Worm (Caenorhabditis elegans) whole organism, L2 larva: ENCODE data around the gene fem-1.

Experiments
- C34F6.9 ChIP-seq: fragments of 150-350 bp; optimal IDR thresholded peaks from 2 replicates; lab custom pipeline; 2014; ENCODE audit warnings: missing biosample characterization, missing genetic modification characterization
- F13H6.1 ChIP-seq: sonication (generic microtip); optimal IDR thresholded peaks from 2 replicates; lab custom pipeline; 2016; ENCODE audit warnings: missing genetic modification characterization, missing compliant biosample characterization
- R02D3.7 ChIP-seq: fragments of 150-350 bp; optimal IDR thresholded peaks from 2 replicates; lab custom pipeline; 2014; ENCODE audit warnings: missing biosample characterization, missing genetic modification characterization
- Y55F3AM.14 ChIP-seq: fragments of 200-800 bp; sonication (Bioruptor generic); optimal IDR thresholded peaks from 2 replicates; lab custom pipeline; 2018; ENCODE audit warnings: mild to moderate bottlenecking, missing genetic modification characterization, missing compliant biosample characterization
- ZK546.5 ChIP-seq: sonication (generic microtip); optimal IDR thresholded peaks from 2 replicates; lab custom pipeline; 2017; ENCODE audit warnings: missing biosample characterization, missing genetic modification characterization
- alr-1 ChIP-seq: fragments of 150-350 bp; optimal IDR thresholded peaks from 2 replicates; lab custom pipeline; 2014; ENCODE audit warnings: missing biosample characterization, missing genetic modification characterization
- ama-1 ChIP-seq: fragments of 150-350 bp; optimal IDR thresholded peaks from 2 replicates; lab custom pipeline; 2018; ENCODE audit warnings: inconsistent platforms
- blmp-1 ChIP-seq: sonication (generic microtip); optimal IDR thresholded peaks from 2 replicates; lab custom pipeline; 2017; ENCODE audit warnings: missing genetic modification characterization, mild to moderate bottlenecking, missing compliant biosample characterization, antibody characterized with exemption, moderate library complexity; ENCODE audit not compliant: insufficient read depth
- ceh-16 ChIP-seq: fragments of 150-350 bp; optimal IDR thresholded peaks from 2 replicates; lab custom pipeline; 2014; ENCODE audit warnings: missing biosample characterization, missing genetic modification characterization
- ceh-82 ChIP-seq: fragments of 150-350 bp; optimal IDR thresholded peaks from 2 replicates; lab custom pipeline; 2014; ENCODE audit warnings: missing biosample characterization, missing genetic modification characterization
- crh-2 ChIP-seq: sonication (generic microtip); optimal IDR thresholded peaks from 2 replicates; lab custom pipeline; 2017; ENCODE audit warnings: missing biosample characterization, missing genetic modification characterization
- dmd-4 ChIP-seq: sonication (generic microtip); optimal IDR thresholded peaks from 2 replicates; lab custom pipeline; 2017; ENCODE audit warnings: missing biosample characterization, missing genetic modification characterization
- egl-27 ChIP-seq: sonication (generic microtip); optimal IDR thresholded peaks from 3 replicates; lab custom pipeline; 2017; ENCODE audit warnings: missing biosample characterization, missing genetic modification reagents, missing genetic modification characterization
- elt-1 ChIP-seq: fragments of 150-350 bp; optimal IDR thresholded peaks from 2 replicates; lab custom pipeline; 2014; ENCODE audit warnings: missing biosample characterization, missing genetic modification characterization
- fos-1 ChIP-seq: fragments of 150-350 bp; optimal IDR thresholded peaks from 2 replicates; lab custom pipeline; 2014; ENCODE audit warnings: missing biosample characterization, missing genetic modification characterization
- gmeb-1 ChIP-seq: fragments of 150-350 bp; optimal IDR thresholded peaks from 2 replicates; lab custom pipeline; 2014; ENCODE audit warnings: missing biosample characterization, missing genetic modification characterization
- lin-11 ChIP-seq: fragments of 150-350 bp; sonication (generic microtip); optimal IDR thresholded peaks from 2 replicates; lab custom pipeline; 2014; ENCODE audit warnings: missing biosample characterization, missing genetic modification characterization, inconsistent platforms, mixed read lengths
- lin-39 ChIP-seq: fragments of 150-350 bp; optimal IDR thresholded peaks from 2 replicates; lab custom pipeline; 2014; ENCODE audit warnings: missing biosample characterization, missing genetic modification reagents, missing genetic modification characterization
- lsy-2 ChIP-seq, 2 experiments: fragments of 150-350 bp in 1 of 2; sonication (generic microtip) in 1 of 2; optimal IDR thresholded peaks; 2 replicates each; lab custom pipeline; 2014 to 2017; ENCODE audit warnings: missing biosample characterization in 2 of 2, missing genetic modification characterization in 2 of 2
- mab-5 ChIP-seq: fragments of 150-350 bp; optimal IDR thresholded peaks from 2 replicates; lab custom pipeline; 2014; ENCODE audit warnings: missing biosample characterization, missing genetic modification characterization
- mbf-1 ChIP-seq: sonication (generic microtip); optimal IDR thresholded peaks from 2 replicates; lab custom pipeline; 2017; ENCODE audit warnings: missing biosample characterization, missing genetic modification characterization
- mdl-1 ChIP-seq, 2 experiments: fragments of 150-350 bp in 1 of 2; sonication (generic microtip) in 1 of 2; optimal IDR thresholded peaks; 2 replicates each; lab custom pipeline; 2017; ENCODE audit warnings: missing biosample characterization in 2 of 2, missing genetic modification characterization in 2 of 2
- nhr-10 ChIP-seq: sonication (generic microtip); optimal IDR thresholded peaks from 2 replicates; lab custom pipeline; 2017; ENCODE audit warnings: missing biosample characterization, missing genetic modification characterization
- nhr-11 ChIP-seq: fragments of 150-350 bp; optimal IDR thresholded peaks from 2 replicates; lab custom pipeline; 2014; ENCODE audit warnings: missing biosample characterization, missing genetic modification characterization
- nhr-12 ChIP-seq: fragments of 150-350 bp; optimal IDR thresholded peaks from 2 replicates; lab custom pipeline; 2014; ENCODE audit warnings: missing biosample characterization, missing genetic modification characterization
- nhr-129 ChIP-seq: fragments of 150-350 bp; optimal IDR thresholded peaks from 2 replicates; lab custom pipeline; 2014; ENCODE audit warnings: missing biosample characterization, missing genetic modification characterization
- nhr-23 ChIP-seq: fragments of 150-350 bp; optimal IDR thresholded peaks from 2 replicates; lab custom pipeline; 2014; ENCODE audit warnings: missing biosample characterization, missing genetic modification reagents, missing genetic modification characterization
- nhr-237 ChIP-seq: fragments of 150-350 bp; optimal IDR thresholded peaks from 2 replicates; lab custom pipeline; 2014; ENCODE audit warnings: missing biosample characterization, missing genetic modification characterization
- nhr-25 ChIP-seq: fragments of 150-350 bp; sonication (generic microtip); optimal IDR thresholded peaks from 3 replicates; lab custom pipeline; 2014; ENCODE audit warnings: missing biosample characterization, missing genetic modification characterization
- nhr-6 ChIP-seq: fragments of 150-350 bp; optimal IDR thresholded peaks from 2 replicates; lab custom pipeline; 2014; ENCODE audit warnings: missing biosample characterization, missing genetic modification characterization
- peb-1 ChIP-seq: fragments of 150-350 bp; optimal IDR thresholded peaks from 2 replicates; lab custom pipeline; 2014; ENCODE audit warnings: missing biosample characterization, missing genetic modification characterization
- sem-4 ChIP-seq: fragments of 150-350 bp; optimal IDR thresholded peaks from 2 replicates; lab custom pipeline; 2014; ENCODE audit warnings: missing biosample characterization, missing genetic modification reagents, missing genetic modification characterization
- skn-1 ChIP-seq: sonication (generic microtip); optimal IDR thresholded peaks from 2 replicates; lab custom pipeline; 2017; ENCODE audit warnings: missing biosample characterization, missing genetic modification characterization
- sma-9 ChIP-seq, 2 experiments: fragments of 150-350 bp in 1 of 2; sonication (generic microtip) in 1 of 2; optimal IDR thresholded peaks; 2 replicates each; lab custom pipeline; 2014 to 2016; ENCODE audit warnings: missing genetic modification characterization in 2 of 2, mild to moderate bottlenecking in 1 of 2, missing biosample characterization in 1 of 2, missing compliant biosample characterization in 1 of 2, missing genetic modification reagents in 1 of 2, moderate library complexity in 1 of 2
- snpc-4 ChIP-seq: fragments of 150-350 bp; optimal IDR thresholded peaks from 2 replicates; lab custom pipeline; 2014; ENCODE audit warnings: missing biosample characterization, missing genetic modification characterization
- unc-62 ChIP-seq: fragments of 150-350 bp; optimal IDR thresholded peaks from 2 replicates; lab custom pipeline; 2014; ENCODE audit warnings: missing biosample characterization, missing genetic modification reagents, missing genetic modification characterization
- zag-1 ChIP-seq: fragments of 150-350 bp; optimal IDR thresholded peaks from 2 replicates; lab custom pipeline; 2014; ENCODE audit warnings: missing biosample characterization, missing genetic modification characterization
- ztf-4 ChIP-seq: fragments of 150-350 bp; optimal IDR thresholded peaks from 2 replicates; lab custom pipeline; 2014; ENCODE audit warnings: missing biosample characterization, missing genetic modification characterization

fem-1 gene

ce11 chrIV:5537813-5538538 is at the start of gene fem-1, which contains the start of gene drp-1:
Gene fem-1 (minus strand): TSS chrIV:5537962.
Gene drp-1 (plus strand): TSS chrIV:5538488.
- TF ChIP-seq skn-1 (tag; lab: Kevin White, UChicago) (no peak), C34F6.9 (tag; lab: Kevin White, UChicago) (peak; percentile 47), gmeb-1 (tag; lab: Kevin White, UChicago) (peak; percentile 3), nhr-129 (tag; lab: Kevin White, UChicago) (peak; percentile 19), lin-11 (no peak)

DNA sequence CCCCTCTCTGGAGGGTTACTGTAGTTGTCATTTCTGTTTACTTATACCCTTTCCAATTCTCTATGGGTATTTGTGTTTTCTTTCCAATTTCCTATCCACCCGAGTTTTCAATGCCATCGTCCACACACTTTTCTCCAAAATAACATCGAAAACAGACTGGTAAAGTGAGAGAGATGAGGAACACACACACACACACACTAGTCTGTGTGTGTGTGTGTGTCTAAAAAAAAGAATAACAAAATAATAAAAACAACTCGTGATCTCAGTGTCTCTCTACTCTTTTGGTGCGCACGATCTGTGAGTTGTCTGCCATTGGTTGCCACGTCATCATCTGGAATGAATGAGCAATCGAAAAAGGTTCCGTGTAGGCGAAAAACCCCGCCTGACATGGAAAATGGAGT is 48.6 kb upstream of the fem-1 start:
- peak; percentile 84 for TF ChIP-seq nhr-129 (tag; lab: Kevin White, UChicago)
- TF ChIP-seq alr-1 (tag; lab: Kevin White, UChicago): no peak
- TF ChIP-seq lsy-2 (tag; optimal IDR thresholded peaks at IDR 0.05; lab: Kevin White, UChicago): peak in 1 of 2 experiments; percentile 33
- peak; percentile 77 for TF ChIP-seq crh-2 (tag; lab: Kevin White, UChicago)
- peak; percentile 16 for TF ChIP-seq C34F6.9 (tag; lab: Kevin White, UChicago)
- no peak for TF ChIP-seq mbf-1 (tag; lab: Kevin White, UChicago)
- peak; percentile 92 for TF ChIP-seq Y55F3AM.14 (GFP tag; lab: Kevin White, UChicago)
- TF ChIP-seq dmd-4 (tag; lab: Kevin White, UChicago): no peak
- no peak for TF ChIP-seq ZK546.5 (tag; lab: Kevin White, UChicago)
- no peak for TF ChIP-seq nhr-11 (tag; lab: Kevin White, UChicago)

DNA sequence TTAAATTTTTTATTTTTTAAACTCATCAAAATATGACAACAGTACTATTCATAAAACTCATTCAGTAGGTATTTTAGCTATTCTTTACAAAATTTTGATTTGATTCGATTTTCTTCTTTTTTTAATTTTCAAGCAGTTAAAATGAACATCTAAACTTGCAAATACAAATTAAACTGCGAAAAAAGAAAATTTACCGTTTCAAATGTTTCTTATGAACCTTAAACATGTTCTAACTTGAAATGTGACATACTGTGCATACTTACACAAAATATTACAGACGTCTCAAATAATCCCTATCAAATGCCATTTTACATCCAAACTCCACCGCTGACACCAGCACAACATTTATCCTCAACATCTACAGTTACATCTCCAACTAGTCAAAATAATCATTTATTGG is 46.6 kb upstream of the fem-1 start, which contains the start of gene fkh-7:
Gene fkh-7, plus strand, starts transcription at position 301 of the 400 bp plus-strand sequence.
- TF ChIP-seq mab-5: no peak
- no peak for TF ChIP-seq sem-4 (tag; lab: Kevin White, UChicago)
- no peak for TF ChIP-seq nhr-12 (tag; lab: Kevin White, UChicago)
- no peak for TF ChIP-seq sma-9 (GFP tag; optimal IDR thresholded peaks at IDR 0.05; lab: Kevin White, UChicago)
- TF ChIP-seq sma-9 (tag; optimal IDR thresholded peaks at IDR 0.05; lab: Kevin White, UChicago): no peak
- TF ChIP-seq alr-1 (tag; lab: Kevin White, UChicago): no peak
- TF ChIP-seq lsy-2 (tag; optimal IDR thresholded peaks at IDR 0.05; lab: Kevin White, UChicago): no peak
- TF ChIP-seq gmeb-1 (tag; lab: Kevin White, UChicago): no peak
- no peak for TF ChIP-seq egl-27 (tag; lab: Kevin White, UChicago)
- no peak for TF ChIP-seq mbf-1 (tag; lab: Kevin White, UChicago)
- no peak for TF ChIP-seq nhr-10 (tag; lab: Kevin White, UChicago)
- TF ChIP-seq lin-39 (tag; lab: Kevin White, UChicago): no peak
- no peak for TF ChIP-seq R02D3.7 (tag; lab: Kevin White, UChicago)
- no peak for TF ChIP-seq mdl-1 (tag; optimal IDR thresholded peaks at IDR 0.05; lab: Kevin White, UChicago)
- no peak for TF ChIP-seq ama-1
- TF ChIP-seq lin-11: no peak

DNA sequence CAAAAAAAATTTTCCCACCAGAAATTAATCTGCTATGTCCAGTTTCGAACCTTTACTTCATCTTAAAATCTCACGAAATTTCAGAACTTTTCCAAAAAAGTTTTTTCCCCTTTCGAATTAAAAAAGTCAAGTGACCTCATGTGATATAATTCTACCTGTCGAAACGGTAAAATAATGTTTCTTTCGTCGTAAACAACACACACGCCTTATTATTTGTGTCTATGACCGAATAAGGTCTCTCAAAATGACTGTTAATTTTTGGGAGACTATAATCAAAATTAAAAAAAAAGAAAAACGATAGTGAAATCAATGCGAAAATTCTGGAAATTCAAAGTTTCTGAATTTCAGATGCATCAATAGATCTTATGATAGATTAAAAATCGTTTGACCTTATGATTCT is 45.4 kb upstream of the fem-1 start:
- TF ChIP-seq nhr-25 (tag; lab: Kevin White, UChicago) (peak; percentile 1), fos-1 (no peak)

DNA sequence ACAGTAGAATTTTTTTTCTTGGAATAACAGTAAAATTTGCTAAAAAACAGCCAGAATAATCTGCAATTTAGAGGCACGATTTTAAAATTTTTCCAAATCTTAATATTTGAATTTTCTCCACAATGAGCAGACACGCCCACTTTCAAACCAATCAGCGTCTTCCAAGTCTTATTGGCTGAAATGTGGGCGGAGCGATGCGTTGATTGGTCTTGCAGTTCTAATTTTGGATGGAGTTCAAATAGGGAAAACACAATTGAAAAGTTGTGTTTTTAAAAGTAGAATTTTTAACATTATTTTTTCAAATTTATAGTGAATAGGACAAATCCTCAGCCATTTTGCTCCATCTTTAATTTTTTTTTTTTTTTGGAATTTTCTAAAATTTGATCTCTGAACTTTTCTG is 45.0 kb upstream of the fem-1 start:
- TF ChIP-seq ceh-16 (tag; lab: Kevin White, UChicago) (no peak), mab-5 (no peak), skn-1 (tag; lab: Kevin White, UChicago) (no peak), unc-62 (GFP tag; lab: Kevin White, UChicago) (no peak), fos-1 (no peak), alr-1 (tag; lab: Kevin White, UChicago) (no peak), ceh-82 (tag; lab: Kevin White, UChicago) (no peak), sma-9 (GFP tag; optimal IDR thresholded peaks at IDR 0.05; lab: Kevin White, UChicago) (no peak), sma-9 (tag; optimal IDR thresholded peaks at IDR 0.05; lab: Kevin White, UChicago) (no peak), elt-1 (tag; lab: Kevin White, UChicago) (no peak)

ce11 chrIV:5582267-5582666 is 44.5 kb upstream of the fem-1 start:
- TF ChIP-seq ceh-16 (tag; lab: Kevin White, UChicago) (no peak), nhr-237 (no peak), egl-27 (tag; lab: Kevin White, UChicago) (no peak), alr-1 (tag; lab: Kevin White, UChicago) (no peak), nhr-11 (tag; lab: Kevin White, UChicago) (no peak), sem-4 (tag; lab: Kevin White, UChicago) (peak; percentile 37), nhr-6 (tag; lab: Kevin White, UChicago) (peak; percentile 27), Y55F3AM.14 (GFP tag; lab: Kevin White, UChicago) (peak; percentile 71), mab-5 (no peak), lsy-2 (tag; optimal IDR thresholded peaks at IDR 0.05; lab: Kevin White, UChicago) (peak in 1 of 2 experiments; percentile 64), mbf-1 (tag; lab: Kevin White, UChicago) (no peak), zag-1 (tag; lab: Kevin White, UChicago) (peak; percentile 28), nhr-10 (tag; lab: Kevin White, UChicago) (no peak), F13H6.1 (peak; percentile 72), lin-11 (peak; percentile 49), ama-1 (peak; percentile 14), dmd-4 (tag; lab: Kevin White, UChicago) (no peak), snpc-4 (tag; lab: Kevin White, UChicago) (no peak), blmp-1 (no peak), nhr-23 (tag; lab: Kevin White, UChicago) (no peak), peb-1 (tag; lab: Kevin White, UChicago) (no peak), ztf-4 (tag; lab: Kevin White, UChicago) (peak; percentile 5)
